Fruit fly (Drosophila melanogaster) whole organism, embryonic: ENCODE results near the gene CG43055.
A peak's percentile ranks its signal among the peaks of the same experiment; 100 is the strongest.

Experiments
- Bdp1 ChIP-seq: fragments of 200-800 bp; sonication (Bioruptor generic); optimal IDR thresholded peaks from 3 replicates; lab custom pipeline; 2016; ENCODE audit warnings: missing biosample characterization, missing genetic modification characterization
- CG11093 ChIP-seq: fragments of 200-800 bp; sonication (Bioruptor generic); IDR thresholded peaks from 3 replicates; pipeline ENCODE4 v1.3.6; 2022; ENCODE audit warnings: missing biosample characterization, missing genetic modification characterization
- CG11456 ChIP-seq: fragments of 200-800 bp; sonication (Bioruptor generic); IDR thresholded peaks from 3 replicates; pipeline ENCODE4 v1.3.6; 2022; ENCODE audit warnings: missing biosample characterization, missing genetic modification characterization
- CG1529 ChIP-seq: fragments of 200-800 bp; sonication (Bioruptor generic); optimal IDR thresholded peaks from 3 replicates; lab custom pipeline; 2018; ENCODE audit warnings: missing biosample characterization, missing genetic modification characterization
- CG15479 ChIP-seq: fragments of 200-800 bp; sonication (Bioruptor generic); optimal IDR thresholded peaks from 3 replicates; lab custom pipeline; 2019; ENCODE audit warnings: missing biosample characterization, mild to moderate bottlenecking, missing genetic modification characterization, moderate library complexity
- CG1603 ChIP-seq: fragments of 200-800 bp; sonication (Bioruptor generic); optimal IDR thresholded peaks from 2 replicates; lab custom pipeline; 2019; ENCODE audit warnings: missing biosample characterization, mild to moderate bottlenecking, missing genetic modification characterization, moderate library complexity
- CG1647 ChIP-seq: fragments of 200-800 bp; sonication (Bioruptor generic); optimal IDR thresholded peaks from 3 replicates; lab custom pipeline; 2016; ENCODE audit warnings: missing biosample characterization, missing genetic modification characterization
- CG18011 ChIP-seq: fragments of 200-800 bp; sonication (Bioruptor generic); optimal IDR thresholded peaks from 2 replicates; lab custom pipeline; 2017; ENCODE audit warnings: missing biosample characterization, missing genetic modification characterization, mild to moderate bottlenecking, moderate library complexity, missing genotype
- CG3065 ChIP-seq: fragments of 200-800 bp; sonication (Bioruptor generic); optimal IDR thresholded peaks from 2 replicates; lab custom pipeline; 2016; ENCODE audit warnings: missing biosample characterization, missing genetic modification characterization
- CG4360 ChIP-seq: fragments of 200-800 bp; sonication (Bioruptor generic); IDR thresholded peaks from 2 replicates; pipeline ENCODE4 v1.3.6; 2022; ENCODE audit warnings: missing biosample characterization, missing genetic modification characterization
- CG5245 ChIP-seq: fragments of 200-800 bp; sonication (Bioruptor generic); optimal IDR thresholded peaks from 3 replicates; lab custom pipeline; 2016; ENCODE audit warnings: missing biosample characterization, missing genetic modification characterization
- CG6813 ChIP-seq: fragments of 200-800 bp; sonication (Bioruptor generic); optimal IDR thresholded peaks from 2 replicates; lab custom pipeline; 2017; ENCODE audit warnings: missing biosample characterization, missing genetic modification characterization, mild to moderate bottlenecking, moderate library complexity, missing genetic modification reagents
- CG9797 ChIP-seq: fragments of 200-800 bp; sonication (Bioruptor generic); optimal IDR thresholded peaks from 3 replicates; lab custom pipeline; 2018; ENCODE audit warnings: missing biosample characterization, mild to moderate bottlenecking, missing genetic modification characterization
- D ChIP-seq, 2 experiments: fragments of 200-800 bp in 1 of 2; fragments of >200 bp in 1 of 2; sonication (Bioruptor generic) in 1 of 2; optimal IDR thresholded peaks; 2 replicates in 1 of 2; 3 replicates in 1 of 2; lab custom pipeline; 2017; ENCODE audit warnings: mild to moderate bottlenecking in 1 of 2, missing biosample characterization in 1 of 2, missing genetic modification characterization in 1 of 2, missing genetic modification reagents in 1 of 2
- D19A ChIP-seq: fragments of 200-800 bp; optimal IDR thresholded peaks from 3 replicates; lab custom pipeline; 2019; ENCODE audit warnings: missing biosample characterization, mild to moderate bottlenecking, missing genetic modification characterization, moderate library complexity
- Dbx ChIP-seq: fragments of 200-800 bp; sonication (Bioruptor generic); IDR thresholded peaks from 3 replicates; pipeline ENCODE4 v1.3.6; 2022; ENCODE audit warnings: missing biosample characterization, missing genetic modification characterization
- Drgx ChIP-seq: fragments of 200-800 bp; sonication (Bioruptor generic); IDR thresholded peaks from 2 replicates; pipeline ENCODE4 v1.3.6; 2022; ENCODE audit warnings: missing biosample characterization, missing genetic modification characterization
- Jarid2 ChIP-seq: fragments of 200-800 bp; sonication (Bioruptor generic); optimal IDR thresholded peaks from 3 replicates; lab custom pipeline; 2017; ENCODE audit warnings: mild to moderate bottlenecking, missing biosample characterization, missing genetic modification reagents, missing genetic modification characterization
- Kr ChIP-seq: fragments of 200-800 bp; sonication (Bioruptor generic); optimal IDR thresholded peaks from 2 replicates; lab custom pipeline; 2017; ENCODE audit warnings: missing biosample characterization, mild to moderate bottlenecking, missing genetic modification characterization
- Med ChIP-seq: fragments of 200-800 bp; sonication (Bioruptor generic); peaks from one replicate; lab custom pipeline; 2016; ENCODE audit warnings: missing biosample characterization, missing genetic modification characterization, mild to moderate bottlenecking, inconsistent platforms, moderate library complexity
- Nf-YB ChIP-seq: fragments of 200-800 bp; sonication (Bioruptor generic); optimal IDR thresholded peaks from 3 replicates; lab custom pipeline; 2019; ENCODE audit warnings: missing biosample characterization, mild to moderate bottlenecking, missing genetic modification characterization, moderate library complexity
- Optix ChIP-seq: fragments of 200-800 bp; sonication (Bioruptor generic); IDR thresholded peaks from 3 replicates; pipeline ENCODE4 v1.3.6; 2022; ENCODE audit warnings: missing biosample characterization, missing genetic modification characterization
- Six4 ChIP-seq: fragments of 200-800 bp; sonication (Bioruptor generic); optimal IDR thresholded peaks from 2 replicates; lab custom pipeline; 2016; ENCODE audit warnings: missing biosample characterization, missing genetic modification characterization
- Taf1 ChIP-seq: fragments of 200-800 bp; sonication (Bioruptor generic); IDR thresholded peaks from 2 replicates; pipeline ENCODE4 v1.3.6; 2022; ENCODE audit warnings: missing biosample characterization, missing genetic modification characterization
- Trl ChIP-seq, 3 experiments: fragments of >200 bp in 2 of 3; fragments of 200-800 bp in 1 of 3; sonication (Bioruptor generic) in 1 of 3; optimal IDR thresholded peaks; 2 replicates in 1 of 3; 3 replicates in 2 of 3; lab custom pipeline; 2016 to 2017; ENCODE audit warnings: missing biosample characterization in 1 of 3, missing genetic modification characterization in 1 of 3
- ac ChIP-seq: fragments of 200-800 bp; sonication (Bioruptor generic); optimal IDR thresholded peaks from 3 replicates; lab custom pipeline; 2017; ENCODE audit warnings: missing biosample characterization, mild to moderate bottlenecking, missing genetic modification characterization
- cad ChIP-seq: fragments of >200 bp; optimal IDR thresholded peaks from 2 replicates; lab custom pipeline; 2017; ENCODE audit warnings: missing biosample characterization, missing genetic modification characterization
- chm ChIP-seq: fragments of 200-800 bp; sonication (Bioruptor generic); IDR thresholded peaks from 2 replicates; pipeline ENCODE4 v1.3.6; 2022; ENCODE audit warnings: missing biosample characterization, missing genetic modification characterization
- crol ChIP-seq: fragments of 200-800 bp; sonication (Bioruptor generic); IDR thresholded peaks from 2 replicates; pipeline ENCODE4 v1.3.6; 2022; ENCODE audit warnings: missing biosample characterization, missing genetic modification characterization
- da ChIP-seq: fragments of 200-800 bp; sonication (Bioruptor generic); optimal IDR thresholded peaks from 2 replicates; lab custom pipeline; 2016; ENCODE audit warnings: missing biosample characterization, missing genetic modification characterization
- eyg ChIP-seq: fragments of 200-800 bp; sonication (Bioruptor generic); optimal IDR thresholded peaks from 3 replicates; lab custom pipeline; 2016; ENCODE audit warnings: missing biosample characterization, missing genetic modification characterization
- kni ChIP-seq: fragments of 200-800 bp; sonication (Bioruptor generic); optimal IDR thresholded peaks from 3 replicates; lab custom pipeline; 2017; ENCODE audit warnings: mild to moderate bottlenecking, missing biosample characterization, missing genetic modification reagents, missing genetic modification characterization
- maf-S ChIP-seq: fragments of 200-800 bp; sonication (Bioruptor generic); optimal IDR thresholded peaks from 2 replicates; lab custom pipeline; 2016; ENCODE audit warnings: missing biosample characterization, missing genetic modification characterization
- nom ChIP-seq: fragments of 200-800 bp; sonication (Bioruptor generic); optimal IDR thresholded peaks from 2 replicates; lab custom pipeline; 2017; ENCODE audit warnings: missing biosample characterization, missing genetic modification characterization, mild to moderate bottlenecking, moderate library complexity, missing genetic modification reagents
- p53 ChIP-seq: fragments of 200-800 bp; sonication (Bioruptor generic); optimal IDR thresholded peaks from 2 replicates; lab custom pipeline; 2016; ENCODE audit warnings: missing biosample characterization, missing genetic modification characterization
- pros ChIP-seq: fragments of 200-800 bp; sonication (Bioruptor generic); optimal IDR thresholded peaks from 3 replicates; lab custom pipeline; 2019; ENCODE audit warnings: missing biosample characterization, mild to moderate bottlenecking, missing genetic modification characterization, moderate library complexity
- repo ChIP-seq: fragments of 200-800 bp; sonication (Bioruptor generic); optimal IDR thresholded peaks from 2 replicates; lab custom pipeline; 2016; ENCODE audit warnings: missing biosample characterization, missing genetic modification characterization
- sens ChIP-seq: fragments of 200-800 bp; sonication (Bioruptor generic); peaks from one replicate; lab custom pipeline; 2016; ENCODE audit warnings: missing biosample characterization, missing genetic modification characterization
- tgo ChIP-seq: fragments of 200-800 bp; sonication (Bioruptor generic); IDR thresholded peaks from 3 replicates; pipeline ENCODE4 v1.3.6; 2022; ENCODE audit warnings: missing biosample characterization, missing genetic modification characterization
- tll ChIP-seq, 2 experiments: fragments of 200-800 bp in 1 of 2; fragments of >200 bp in 1 of 2; sonication (Bioruptor generic) in 1 of 2; optimal IDR thresholded peaks; 2 replicates each; lab custom pipeline; 2017 to 2019; ENCODE audit warnings: missing biosample characterization in 2 of 2, missing genetic modification characterization in 2 of 2, mild to moderate bottlenecking in 1 of 2, moderate library complexity in 1 of 2
- ttk ChIP-seq: fragments of 200-800 bp; sonication (Bioruptor generic); IDR thresholded peaks from 2 replicates; pipeline ENCODE4 v2.1.2; 2022; ENCODE audit warnings: missing biosample characterization, missing genetic modification characterization
- twi ChIP-seq: fragments of 200-800 bp; optimal IDR thresholded peaks from 2 replicates; lab custom pipeline; 2019; ENCODE audit warnings: missing biosample characterization, mild to moderate bottlenecking, missing genetic modification characterization, moderate library complexity
- unpg ChIP-seq: fragments of 200-800 bp; sonication (Bioruptor generic); optimal IDR thresholded peaks from 3 replicates; lab custom pipeline; 2018; ENCODE audit warnings: missing biosample characterization, mild to moderate bottlenecking, missing genetic modification characterization, moderate library complexity
- z ChIP-seq: fragments of 200-800 bp; sonication (Bioruptor generic); IDR thresholded peaks from 3 replicates; pipeline ENCODE4 v1.3.6; 2022; ENCODE audit warnings: missing biosample characterization, missing genetic modification characterization
- zen ChIP-seq: fragments of 200-800 bp; sonication (Bioruptor generic); optimal IDR thresholded peaks from 3 replicates; lab custom pipeline; 2018; ENCODE audit warnings: missing biosample characterization, mild to moderate bottlenecking, missing genetic modification characterization, moderate library complexity

Gene CG43055

dm6 chr2L:4410855-4411254, at the start of gene CG43055:
Gene CG43055 (plus strand): TSS chr2L:4411155.
- TF ChIP-seq sens (peak; percentile 9), CG11093 (GFP tag; lab: Robert Waterston, UW) (no peak), Taf1 (GFP tag; lab: Robert Waterston, UW) (no peak)
- TF ChIP-seq, all 482 proteins: peak for 1

dm6 chr2L:4361438-4361975, 49.4 kb upstream of the CG43055 start, which contains the start of gene Traf4:
Gene Traf4 (plus strand): TSS chr2L:4361925.
- TF ChIP-seq nom (GFP tag; lab: Kevin White, UChicago) (peak; percentile 63), ttk (GFP tag; lab: Robert Waterston, UW) (no peak), Jarid2 (GFP tag; lab: Kevin White, UChicago) (no peak), Bdp1 (GFP tag; lab: Kevin White, UChicago) (no peak), Trl (optimal IDR thresholded peaks at IDR 0.05; lab: Kevin White, UChicago) (no peak), Trl (GFP tag; optimal IDR thresholded peaks at IDR 0.05; lab: Kevin White, UChicago) (no peak), CG11456 (GFP tag; lab: Robert Waterston, UW) (no peak), Drgx (GFP tag; lab: Robert Waterston, UW) (peak; percentile 32), Med (GFP tag; lab: Kevin White, UChicago) (peak; percentile 46), chm (GFP tag; lab: Robert Waterston, UW) (no peak), Dbx (GFP tag; lab: Robert Waterston, UW) (no peak), crol (GFP tag; lab: Robert Waterston, UW) (peak; percentile 2; the same call in 1 of the 2 replicates)

- peak; percentile 69 for TF ChIP-seq cad
- TF ChIP-seq maf-S (GFP tag; lab: Kevin White, UChicago), result no peak
- no peak for TF ChIP-seq CG9797 (GFP tag; lab: Kevin White, UChicago)
- TF ChIP-seq D (optimal IDR thresholded peaks at IDR 0.05; lab: Kevin White, UChicago), result peak; percentile 37
- TF ChIP-seq D (GFP tag; optimal IDR thresholded peaks at IDR 0.05; lab: Kevin White, UChicago), result no peak
- peak; percentile 45 for TF ChIP-seq CG15479 (GFP tag; lab: Kevin White, UChicago)
- peak; percentile 47 for TF ChIP-seq Kr (GFP tag; lab: Kevin White, UChicago)
- peak; percentile 21 for TF ChIP-seq da (GFP tag; lab: Kevin White, UChicago)
- TF ChIP-seq tgo, result no peak
- TF ChIP-seq kni (GFP tag; lab: Kevin White, UChicago), result peak; percentile 4
- TF ChIP-seq Six4 (GFP tag; lab: Kevin White, UChicago), result peak; percentile 22
- TF ChIP-seq p53, result peak; percentile 4
- TF ChIP-seq pros (GFP tag; lab: Kevin White, UChicago), result peak; percentile 98
- 0 out of 3 replicates have a peak, but pooled peaks have one; percentile 17 for TF ChIP-seq Optix (GFP tag; lab: Robert Waterston, UW)
- no peak for TF ChIP-seq CG5245 (GFP tag; lab: Kevin White, UChicago)
- peak; percentile 8 for TF ChIP-seq zen
- TF ChIP-seq twi (tag; lab: Kevin White, UChicago), result peak; percentile 97
- peak; percentile 91 for TF ChIP-seq ac (GFP tag; lab: Kevin White, UChicago)
- peak in 1 of 2 experiments; percentile 48 for TF ChIP-seq tll (GFP tag; optimal IDR thresholded peaks at IDR 0.05; lab: Kevin White, UChicago)
These were observed 47.2 kb upstream of the CG43055 start for dm6 chr2L:4363707-4364270.

- TF ChIP-seq CG18011 (GFP tag; lab: Kevin White, UChicago) (no peak), CG4360 (no peak), eyg (GFP tag; lab: Kevin White, UChicago) (no peak), z (0 out of 3 replicates have a peak, but pooled peaks have one; percentile 41), unpg (GFP tag; lab: Kevin White, UChicago) (peak; percentile 0), CG6813 (GFP tag; lab: Kevin White, UChicago) (peak; percentile 44), D19A (tag; lab: Kevin White, UChicago) (peak; percentile 37), CG1647 (GFP tag; lab: Kevin White, UChicago) (no peak), repo (GFP tag; lab: Kevin White, UChicago) (no peak), CG3065 (no peak), CG1603 (tag; lab: Kevin White, UChicago) (peak; percentile 44), Nf-YB (GFP tag; lab: Kevin White, UChicago) (peak; percentile 5), CG1529 (GFP tag; lab: Kevin White, UChicago) (no peak), tll (GFP tag; optimal IDR thresholded peaks at IDR 0.05; lab: Kevin White, UChicago) (no peak)
These were observed 46.0 kb upstream of the CG43055 start for dm6 chr2L:4364914-4365313.
